Worm (Caenorhabditis elegans) whole organism, L2 larva: ENCODE results near the gene T01G6.1.

Source experiments
- C34F6.9 ChIP-seq: fragments of 150-350 bp; optimal IDR thresholded peaks from 2 replicates; lab custom pipeline; 2014; ENCODE audit warnings: missing biosample characterization, missing genetic modification characterization
- F13H6.1 ChIP-seq: sonication (generic microtip); optimal IDR thresholded peaks from 2 replicates; lab custom pipeline; 2016; ENCODE audit warnings: missing genetic modification characterization, missing compliant biosample characterization
- Y55F3AM.14 ChIP-seq: fragments of 200-800 bp; sonication (Bioruptor generic); optimal IDR thresholded peaks from 2 replicates; lab custom pipeline; 2018; ENCODE audit warnings: mild to moderate bottlenecking, missing genetic modification characterization, missing compliant biosample characterization
- ZK546.5 ChIP-seq: sonication (generic microtip); optimal IDR thresholded peaks from 2 replicates; lab custom pipeline; 2017; ENCODE audit warnings: missing biosample characterization, missing genetic modification characterization
- alr-1 ChIP-seq: fragments of 150-350 bp; optimal IDR thresholded peaks from 2 replicates; lab custom pipeline; 2014; ENCODE audit warnings: missing biosample characterization, missing genetic modification characterization
- aly-2 ChIP-seq: fragments of 150-350 bp; optimal IDR thresholded peaks from 2 replicates; lab custom pipeline; 2014; ENCODE audit warnings: missing biosample characterization, missing genetic modification characterization
- ama-1 ChIP-seq: fragments of 150-350 bp; optimal IDR thresholded peaks from 2 replicates; lab custom pipeline; 2018; ENCODE audit warnings: inconsistent platforms
- blmp-1 ChIP-seq: sonication (generic microtip); optimal IDR thresholded peaks from 2 replicates; lab custom pipeline; 2017; ENCODE audit warnings: missing genetic modification characterization, mild to moderate bottlenecking, missing compliant biosample characterization, antibody characterized with exemption, moderate library complexity; ENCODE audit not compliant: insufficient read depth
- ceh-82 ChIP-seq: fragments of 150-350 bp; optimal IDR thresholded peaks from 2 replicates; lab custom pipeline; 2014; ENCODE audit warnings: missing biosample characterization, missing genetic modification characterization
- crh-2 ChIP-seq: sonication (generic microtip); optimal IDR thresholded peaks from 2 replicates; lab custom pipeline; 2017; ENCODE audit warnings: missing biosample characterization, missing genetic modification characterization
- egl-27 ChIP-seq: sonication (generic microtip); optimal IDR thresholded peaks from 3 replicates; lab custom pipeline; 2017; ENCODE audit warnings: missing biosample characterization, missing genetic modification reagents, missing genetic modification characterization
- elt-1 ChIP-seq: fragments of 150-350 bp; optimal IDR thresholded peaks from 2 replicates; lab custom pipeline; 2014; ENCODE audit warnings: missing biosample characterization, missing genetic modification characterization
- elt-3 ChIP-seq: sonication (generic microtip); optimal IDR thresholded peaks from 2 replicates; lab custom pipeline; 2017; ENCODE audit warnings: missing biosample characterization, missing genetic modification characterization
- fos-1 ChIP-seq: fragments of 150-350 bp; optimal IDR thresholded peaks from 2 replicates; lab custom pipeline; 2014; ENCODE audit warnings: missing biosample characterization, missing genetic modification characterization
- gmeb-1 ChIP-seq: fragments of 150-350 bp; optimal IDR thresholded peaks from 2 replicates; lab custom pipeline; 2014; ENCODE audit warnings: missing biosample characterization, missing genetic modification characterization
- lin-11 ChIP-seq: fragments of 150-350 bp; sonication (generic microtip); optimal IDR thresholded peaks from 2 replicates; lab custom pipeline; 2014; ENCODE audit warnings: missing biosample characterization, missing genetic modification characterization, inconsistent platforms, mixed read lengths
- lin-13 ChIP-seq: fragments of 150-350 bp; optimal IDR thresholded peaks from 2 replicates; lab custom pipeline; 2014; ENCODE audit warnings: missing biosample characterization, missing genetic modification reagents, missing genetic modification characterization
- lsy-2 ChIP-seq, 2 experiments: fragments of 150-350 bp in 1 of 2; sonication (generic microtip) in 1 of 2; optimal IDR thresholded peaks; 2 replicates each; lab custom pipeline; 2014 to 2017; ENCODE audit warnings: missing biosample characterization in 2 of 2, missing genetic modification characterization in 2 of 2
- mab-5 ChIP-seq: fragments of 150-350 bp; optimal IDR thresholded peaks from 2 replicates; lab custom pipeline; 2014; ENCODE audit warnings: missing biosample characterization, missing genetic modification characterization
- mbf-1 ChIP-seq: sonication (generic microtip); optimal IDR thresholded peaks from 2 replicates; lab custom pipeline; 2017; ENCODE audit warnings: missing biosample characterization, missing genetic modification characterization
- mdl-1 ChIP-seq, 2 experiments: fragments of 150-350 bp in 1 of 2; sonication (generic microtip) in 1 of 2; optimal IDR thresholded peaks; 2 replicates each; lab custom pipeline; 2017; ENCODE audit warnings: missing biosample characterization in 2 of 2, missing genetic modification characterization in 2 of 2
- nhr-10 ChIP-seq: sonication (generic microtip); optimal IDR thresholded peaks from 2 replicates; lab custom pipeline; 2017; ENCODE audit warnings: missing biosample characterization, missing genetic modification characterization
- nhr-12 ChIP-seq: fragments of 150-350 bp; optimal IDR thresholded peaks from 2 replicates; lab custom pipeline; 2014; ENCODE audit warnings: missing biosample characterization, missing genetic modification characterization
- nhr-129 ChIP-seq: fragments of 150-350 bp; optimal IDR thresholded peaks from 2 replicates; lab custom pipeline; 2014; ENCODE audit warnings: missing biosample characterization, missing genetic modification characterization
- nhr-23 ChIP-seq: fragments of 150-350 bp; optimal IDR thresholded peaks from 2 replicates; lab custom pipeline; 2014; ENCODE audit warnings: missing biosample characterization, missing genetic modification reagents, missing genetic modification characterization
- nhr-237 ChIP-seq: fragments of 150-350 bp; optimal IDR thresholded peaks from 2 replicates; lab custom pipeline; 2014; ENCODE audit warnings: missing biosample characterization, missing genetic modification characterization
- nhr-25 ChIP-seq: fragments of 150-350 bp; sonication (generic microtip); optimal IDR thresholded peaks from 3 replicates; lab custom pipeline; 2014; ENCODE audit warnings: missing biosample characterization, missing genetic modification characterization
- nhr-6 ChIP-seq: fragments of 150-350 bp; optimal IDR thresholded peaks from 2 replicates; lab custom pipeline; 2014; ENCODE audit warnings: missing biosample characterization, missing genetic modification characterization
- nhr-77 ChIP-seq: fragments of 150-350 bp; optimal IDR thresholded peaks from 2 replicates; lab custom pipeline; 2014; ENCODE audit warnings: missing biosample characterization, missing genetic modification characterization
- peb-1 ChIP-seq: fragments of 150-350 bp; optimal IDR thresholded peaks from 2 replicates; lab custom pipeline; 2014; ENCODE audit warnings: missing biosample characterization, missing genetic modification characterization
- sma-3 ChIP-seq: sonication (generic microtip); optimal IDR thresholded peaks from 2 replicates; lab custom pipeline; 2016; ENCODE audit warnings: missing genetic modification reagents, missing genetic modification characterization, missing compliant biosample characterization
- sma-9 ChIP-seq, 2 experiments: fragments of 150-350 bp in 1 of 2; sonication (generic microtip) in 1 of 2; optimal IDR thresholded peaks; 2 replicates each; lab custom pipeline; 2014 to 2016; ENCODE audit warnings: missing genetic modification characterization in 2 of 2, mild to moderate bottlenecking in 1 of 2, missing biosample characterization in 1 of 2, missing compliant biosample characterization in 1 of 2, missing genetic modification reagents in 1 of 2, moderate library complexity in 1 of 2
- snpc-4 ChIP-seq: fragments of 150-350 bp; optimal IDR thresholded peaks from 2 replicates; lab custom pipeline; 2014; ENCODE audit warnings: missing biosample characterization, missing genetic modification characterization
- unc-39 ChIP-seq: fragments of 150-350 bp; optimal IDR thresholded peaks from 2 replicates; lab custom pipeline; 2014; ENCODE audit warnings: missing biosample characterization, missing genetic modification characterization
- unc-55 ChIP-seq: fragments of 150-350 bp; sonication (generic microtip); optimal IDR thresholded peaks from 3 replicates; lab custom pipeline; 2014; ENCODE audit warnings: missing biosample characterization, missing genetic modification reagents, missing genetic modification characterization
- zag-1 ChIP-seq: fragments of 150-350 bp; optimal IDR thresholded peaks from 2 replicates; lab custom pipeline; 2014; ENCODE audit warnings: missing biosample characterization, missing genetic modification characterization
- ztf-1 ChIP-seq: fragments of 200-800 bp; sonication (Bioruptor generic); conservative IDR thresholded peaks from 2 replicates; pipeline ENCODE4 v1.3.6; 2022; ENCODE audit warnings: missing genetic modification characterization, missing compliant biosample characterization
- ztf-4 ChIP-seq: fragments of 150-350 bp; optimal IDR thresholded peaks from 2 replicates; lab custom pipeline; 2014; ENCODE audit warnings: missing biosample characterization, missing genetic modification characterization

The T01G6.1 gene

DNA sequence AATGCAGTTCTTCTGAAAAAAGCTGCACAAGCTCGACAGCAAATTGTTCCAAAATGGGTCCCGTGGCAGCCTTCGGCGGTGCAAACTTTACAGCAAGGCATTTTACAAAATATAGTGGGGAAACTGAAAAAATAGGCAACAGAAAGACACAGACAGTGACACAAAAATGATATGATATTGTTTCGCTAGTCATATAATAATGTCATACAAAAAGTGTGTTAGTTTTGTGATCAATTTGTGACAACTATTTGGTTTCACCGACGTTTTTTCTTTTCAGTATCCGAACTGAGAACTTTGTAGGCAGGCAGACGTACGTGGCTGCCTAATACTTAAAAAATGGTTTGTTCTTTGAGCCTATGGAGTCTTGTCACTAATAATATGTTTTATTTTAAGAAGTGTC lies 21.9 kb downstream of the T01G6.1 start, which contains the start of gene nhr-210:
nhr-210 (minus strand) TSS at position 101 of the 400 bp plus-strand sequence.
- TF ChIP-seq nhr-23 (no peak), mbf-1 (no peak), fos-1 (tag; lab: Kevin White, UChicago) (no peak), nhr-12 (tag; lab: Kevin White, UChicago) (no peak), ama-1 (lab: Kevin White, UChicago) (no peak), sma-3 (GFP tag; lab: Kevin White, UChicago) (no peak), unc-39 (tag; lab: Kevin White, UChicago) (no peak), unc-55 (GFP tag; lab: Kevin White, UChicago) (no peak), Y55F3AM.14 (no peak), elt-1 (tag; lab: Kevin White, UChicago) (no peak), gmeb-1 (tag; lab: Kevin White, UChicago) (no peak), nhr-77 (tag; lab: Kevin White, UChicago) (no peak), elt-3 (tag; lab: Kevin White, UChicago) (no peak), ceh-82 (tag; lab: Kevin White, UChicago) (no peak), crh-2 (tag; lab: Kevin White, UChicago) (no peak), nhr-237 (tag; lab: Kevin White, UChicago) (no peak)

DNA sequence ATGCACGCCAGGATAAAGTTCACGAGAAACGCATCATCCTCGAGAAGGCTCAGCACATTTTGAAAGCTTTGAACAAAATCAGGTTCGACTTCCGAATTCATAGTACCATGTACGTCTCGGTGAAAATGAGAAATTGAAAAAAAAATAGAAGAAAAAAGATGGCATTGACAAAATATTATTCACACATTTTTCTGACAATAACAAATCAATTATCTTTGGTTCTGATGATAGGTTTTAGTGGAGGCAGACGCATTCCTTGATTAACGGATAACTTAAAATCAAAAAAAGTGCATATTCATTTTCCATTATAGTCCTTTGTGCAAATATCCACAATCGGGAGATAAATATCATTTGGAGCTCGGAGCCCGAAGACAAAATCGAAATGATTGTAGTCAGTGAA lies 24.0 kb downstream of the T01G6.1 start, which contains the start of gene srw-107:
srw-107 (minus strand) TSS at position 101 of the 400 bp plus-strand sequence.
- TF ChIP-seq ama-1 (lab: Kevin White, UChicago) (no peak), C34F6.9 (tag; lab: Kevin White, UChicago) (no peak), lin-13 (GFP tag; lab: Kevin White, UChicago) (no peak), sma-3 (GFP tag; lab: Kevin White, UChicago) (no peak), mdl-1 (tag; optimal IDR thresholded peaks at IDR 0.05; lab: Kevin White, UChicago) (no peak), lsy-2 (tag; optimal IDR thresholded peaks at IDR 0.05; lab: Kevin White, UChicago) (no peak), gmeb-1 (tag; lab: Kevin White, UChicago) (no peak), ztf-4 (tag; lab: Kevin White, UChicago) (no peak), ZK546.5 (tag; lab: Kevin White, UChicago) (no peak), ceh-82 (tag; lab: Kevin White, UChicago) (no peak)
- TF ChIP-seq, all 48 proteins: peak for 0

DNA sequence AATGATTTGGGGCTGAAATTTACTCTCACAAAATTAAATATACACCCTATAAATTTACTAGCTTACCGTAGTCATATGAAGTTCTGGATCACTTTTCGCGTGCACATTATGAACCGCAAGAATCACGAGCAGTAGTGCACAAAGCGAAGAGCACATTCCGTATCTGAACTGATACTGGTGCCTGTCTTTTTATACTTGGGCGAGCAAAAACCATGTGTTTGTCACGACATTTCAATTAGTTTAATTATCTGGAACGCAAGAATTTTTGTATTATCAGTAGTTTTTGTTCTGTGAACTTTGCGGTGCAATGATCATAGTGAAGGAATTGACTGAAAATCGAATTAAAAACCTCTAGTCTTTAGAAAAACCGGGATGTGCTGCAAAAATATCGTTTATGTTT lies 26.6 kb downstream of the T01G6.1 start, which contains the start of gene lipl-3:
lipl-3 (minus strand) TSS at position 161 of the 400 bp plus-strand sequence.
- TF ChIP-seq nhr-10 (tag; lab: Kevin White, UChicago) (no peak), sma-9 (GFP tag; optimal IDR thresholded peaks at IDR 0.05; lab: Kevin White, UChicago) (peak; percentile 10), sma-9 (tag; optimal IDR thresholded peaks at IDR 0.05; lab: Kevin White, UChicago) (no peak), unc-55 (GFP tag; lab: Kevin White, UChicago) (no peak), egl-27 (tag; lab: Kevin White, UChicago) (no peak), gmeb-1 (tag; lab: Kevin White, UChicago) (no peak), nhr-129 (no peak), lsy-2 (tag; optimal IDR thresholded peaks at IDR 0.05; lab: Kevin White, UChicago) (no peak)

DNA sequence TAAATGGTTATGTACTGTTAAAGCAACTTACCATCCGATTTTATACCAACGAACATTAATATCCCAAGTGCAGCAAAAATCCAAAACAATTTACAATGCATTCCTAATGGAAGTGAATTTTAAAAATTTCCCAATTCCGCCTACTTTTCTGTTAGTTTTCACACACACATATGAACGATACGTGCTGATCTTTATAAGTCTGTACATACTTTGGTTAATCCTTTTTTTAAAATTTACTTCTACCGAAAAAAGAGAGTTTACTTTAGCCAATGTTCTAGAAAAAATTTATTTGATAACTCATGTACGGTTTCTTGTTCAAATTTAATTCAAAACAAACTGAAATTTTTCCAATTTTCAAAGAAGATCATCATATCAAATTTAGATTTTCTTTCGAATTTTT lies 27.5 kb downstream of the T01G6.1 start, which contains the start of gene R11G11.16:
R11G11.16 (minus strand) TSS at position 101 of the 400 bp plus-strand sequence.
- TF ChIP-seq mdl-1 (tag; optimal IDR thresholded peaks at IDR 0.05; lab: Kevin White, UChicago): no peak
- TF ChIP-seq F13H6.1: no peak
- TF ChIP-seq nhr-6: no peak

DNA sequence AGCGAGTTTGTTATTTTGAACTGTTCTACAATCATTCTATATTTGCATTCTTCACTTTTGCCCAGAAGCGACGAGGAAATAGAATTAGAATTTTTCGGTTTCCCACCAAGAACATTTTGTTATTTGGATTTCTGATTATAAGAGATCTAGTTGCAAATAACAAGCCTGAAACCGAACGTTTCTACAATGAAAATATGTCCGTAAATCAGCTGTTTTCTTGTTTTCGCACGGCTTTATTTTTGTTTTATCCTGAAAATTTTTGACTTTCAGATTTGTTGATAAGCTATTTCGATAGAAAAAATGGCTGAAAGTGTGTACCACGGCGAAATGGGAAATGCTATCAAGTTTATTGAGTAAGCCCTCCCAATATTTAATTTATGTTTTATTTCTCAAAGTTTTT lies 30.1 kb downstream of the T01G6.1 start, which contains the start of gene srw-108:
srw-108 (plus strand) TSS at position 301 of the 400 bp plus-strand sequence.
- TF ChIP-seq alr-1 (tag; lab: Kevin White, UChicago) (no peak), lin-13 (GFP tag; lab: Kevin White, UChicago) (no peak), ceh-82 (tag; lab: Kevin White, UChicago) (no peak), sma-9 (GFP tag; optimal IDR thresholded peaks at IDR 0.05; lab: Kevin White, UChicago) (no peak), sma-9 (tag; optimal IDR thresholded peaks at IDR 0.05; lab: Kevin White, UChicago) (no peak), zag-1 (tag; lab: Kevin White, UChicago) (no peak), mab-5 (tag; lab: Kevin White, UChicago) (no peak), nhr-237 (tag; lab: Kevin White, UChicago) (no peak), nhr-129 (no peak)

DNA sequence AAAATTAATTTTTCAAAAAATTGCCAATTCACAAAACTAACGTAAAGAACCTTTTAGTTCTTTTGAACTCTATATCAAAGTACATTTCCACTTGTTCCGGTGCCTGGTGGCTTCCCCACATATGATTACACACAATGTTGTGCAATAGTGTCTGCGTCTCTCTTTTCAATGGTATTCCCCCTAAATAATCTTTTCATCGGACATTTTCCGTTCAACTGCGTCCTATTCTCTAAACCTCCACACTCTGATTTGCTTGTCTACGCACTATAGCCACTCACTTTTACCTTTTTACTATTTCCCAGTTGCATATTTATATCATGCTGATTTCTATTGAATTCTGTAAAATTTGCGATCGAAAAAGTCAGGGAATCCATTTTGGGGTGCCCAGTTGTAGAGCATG lies 34.5 kb downstream of the T01G6.1 start, which contains the start of gene nhr-58:
nhr-58 (plus strand) TSS at position 214 of the 400 bp plus-strand sequence.
- TF ChIP-seq F13H6.1 (peak; percentile 81), elt-3 (tag; lab: Kevin White, UChicago) (no peak), nhr-237 (tag; lab: Kevin White, UChicago) (no peak), gmeb-1 (tag; lab: Kevin White, UChicago) (peak; percentile 29), snpc-4 (peak; percentile 17), nhr-6 (peak; percentile 15), mbf-1 (no peak), nhr-129 (peak; percentile 97), alr-1 (tag; lab: Kevin White, UChicago) (no peak), ZK546.5 (tag; lab: Kevin White, UChicago) (no peak), nhr-25 (no peak), aly-2 (tag; lab: Kevin White, UChicago) (no peak), blmp-1 (tag; lab: Kevin White, UChicago) (peak; percentile 64), mdl-1 (tag; optimal IDR thresholded peaks at IDR 0.05; lab: Kevin White, UChicago) (peak in 1 of 2 experiments; percentile 51), peb-1 (tag; lab: Kevin White, UChicago) (no peak), egl-27 (tag; lab: Kevin White, UChicago) (peak; percentile 83), ztf-1 (GFP tag; lab: Robert Waterston, UW) (no peak), unc-55 (GFP tag; lab: Kevin White, UChicago) (peak; percentile 70), lsy-2 (tag; optimal IDR thresholded peaks at IDR 0.05; lab: Kevin White, UChicago) (no peak), C34F6.9 (tag; lab: Kevin White, UChicago) (peak; percentile 62), lin-11 (tag; lab: Kevin White, UChicago) (no peak)
